Worm (Caenorhabditis elegans): Measurements from ENCODE around the gene F09E5.14.

Gene F09E5.14

ce11 chrII:5358137-5358745, 13.6 kb upstream of the F09E5.14 start, which contains the start of the genes F09E5.11 and bmy-1 (continued):
- peak; percentile 80 for TF ChIP-seq T26A8.4 (GFP tag; IDR thresholded peaks at IDR 0.05)
- no peak for TF ChIP-seq zip-11 (GFP tag; IDR thresholded peaks at IDR 0.05)
- no peak for TF ChIP-seq Y5F2A.4 (GFP tag; optimal IDR thresholded peaks at IDR 0.05)
- TF ChIP-seq egl-43 (GFP tag; IDR thresholded peaks at IDR 0.05): no peak
- no peak for TF ChIP-seq unc-39 (tag; optimal IDR thresholded peaks at IDR 0.05)
- TF ChIP-seq zip-2 (tag; optimal IDR thresholded peaks at IDR 0.05): no peak
- no peak for TF ChIP-seq lin-29 (GFP tag; IDR thresholded peaks at IDR 0.05)
- 0 out of 2 replicates have a peak, but pooled peaks have one; percentile 59 for TF ChIP-seq snpc-1.2 (GFP tag; IDR thresholded peaks at IDR 0.05)
- TF ChIP-seq hif-1 (tag; optimal IDR thresholded peaks at IDR 0.05): peak in 1 of 2 experiments; percentile 94
- TF ChIP-seq ces-1 (GFP tag; optimal IDR thresholded peaks at IDR 0.05): no peak
- no peak for TF ChIP-seq fos-1 (tag; optimal IDR thresholded peaks at IDR 0.05)
- peak; percentile 61; the same call in 1 of the 2 replicates for TF ChIP-seq arid-1 (GFP tag; conservative IDR thresholded peaks at IDR 0.05)
- no peak for TF ChIP-seq pqm-1 (tag; optimal IDR thresholded peaks at IDR 0.05)
- no peak for TF ChIP-seq attf-4 (tag; optimal IDR thresholded peaks at IDR 0.05)
- TF ChIP-seq nhr-28 (tag; optimal IDR thresholded peaks at IDR 0.05): peak; percentile 53
- TF ChIP-seq zag-1 (tag; optimal IDR thresholded peaks at IDR 0.05): no peak
- no peak for TF ChIP-seq ceh-28 (tag; optimal IDR thresholded peaks at IDR 0.05)
- peak; percentile 61 for TF ChIP-seq fkh-10 (GFP tag; optimal IDR thresholded peaks at IDR 0.05)
- no peak for TF ChIP-seq ZK546.5 (tag; optimal IDR thresholded peaks at IDR 0.05)
- TF ChIP-seq snpc-4 (tag; optimal IDR thresholded peaks at IDR 0.05): no peak
- TF ChIP-seq hlh-11 (tag; optimal IDR thresholded peaks at IDR 0.05): peak; percentile 80
- TF ChIP-seq daf-12 (tag; optimal IDR thresholded peaks at IDR 0.05): no peak
- no peak for TF ChIP-seq F10B5.3 (tag; optimal IDR thresholded peaks at IDR 0.05)
- TF ChIP-seq ceh-20 (GFP tag; IDR thresholded peaks at IDR 0.05): peak; percentile 78
- peak; percentile 79 for TF ChIP-seq dpl-1 (GFP tag; optimal IDR thresholded peaks at IDR 0.05)
- no peak for TF ChIP-seq nhr-237 (tag; optimal IDR thresholded peaks at IDR 0.05)
- TF ChIP-seq ZK337.2 (GFP tag; IDR thresholded peaks at IDR 0.05): peak; percentile 93
- TF ChIP-seq mep-1 (tag; optimal IDR thresholded peaks at IDR 0.05): peak; percentile 81
- TF ChIP-seq egl-27 (tag; optimal IDR thresholded peaks at IDR 0.05): no peak
- TF ChIP-seq unc-62 (GFP tag; optimal IDR thresholded peaks at IDR 0.05 in 1 of 2): peak in 1 of 2 experiments; percentile 89
- no peak for TF ChIP-seq unc-62 (tag; optimal IDR thresholded peaks at IDR 0.05)
- TF ChIP-seq T20F7.1 (GFP tag; optimal IDR thresholded peaks at IDR 0.05): peak; percentile 44
- TF ChIP-seq lim-7 (GFP tag; IDR thresholded peaks at IDR 0.05): peak; percentile 23; the same call in 1 of the 2 replicates
- peak; percentile 34 for TF ChIP-seq spr-1 (tag; optimal IDR thresholded peaks at IDR 0.05)
- TF ChIP-seq F26F4.8 (GFP tag; conservative IDR thresholded peaks at IDR 0.05): no peak
- TF ChIP-seq php-3 (GFP tag; IDR thresholded peaks at IDR 0.05): 0 out of 2 replicates have a peak, but pooled peaks have one; percentile 15
- TF ChIP-seq nhr-76 (tag; optimal IDR thresholded peaks at IDR 0.05): no peak
- peak; percentile 98 for TF ChIP-seq unc-130 (GFP tag; optimal IDR thresholded peaks at IDR 0.05)
- TF ChIP-seq tag-97 (GFP tag; IDR thresholded peaks at IDR 0.05): no peak
- TF ChIP-seq pha-4 (GFP tag; IDR thresholded peaks at IDR 0.05): peak; percentile 67
- TF ChIP-seq pha-4 (tag; optimal IDR thresholded peaks at IDR 0.05): no peak
- TF ChIP-seq nhr-102 (tag; optimal IDR thresholded peaks at IDR 0.05): peak; percentile 60
- peak; percentile 27 for TF ChIP-seq sdz-12 (GFP tag; optimal IDR thresholded peaks at IDR 0.05)
- peak; percentile 67 for TF ChIP-seq madf-9 (GFP tag; conservative IDR thresholded peaks at IDR 0.05)
- TF ChIP-seq ceh-82 (tag; optimal IDR thresholded peaks at IDR 0.05): no peak
- no peak for TF ChIP-seq F49E8.2 (tag; optimal IDR thresholded peaks at IDR 0.05; ENCODE audit: borderline replicate concordance)
- no peak for TF ChIP-seq Y105C5A.15 (GFP tag; IDR thresholded peaks at IDR 0.05)
- TF ChIP-seq F44E2.7 (GFP tag; IDR thresholded peaks at IDR 0.05): no peak
- TF ChIP-seq lsy-2 (tag; optimal IDR thresholded peaks at IDR 0.05): peak in 1 of 2 experiments; percentile 85
- TF ChIP-seq ceh-62 (tag; optimal IDR thresholded peaks at IDR 0.05): no peak
- peak; percentile 82 for TF ChIP-seq vab-7 (GFP tag; IDR thresholded peaks at IDR 0.05)
- peak; percentile 58 for TF ChIP-seq hlh-30 (tag; optimal IDR thresholded peaks at IDR 0.05; ENCODE audit: insufficient read depth)

All from whole organism, L4 larva.